Worm (Caenorhabditis elegans) whole organism, young adult: ENCODE measurements around the gene C03E10.3.

Experiments
- B0019.2 ChIP-seq: fragments of 200-800 bp; sonication (Bioruptor generic); conservative IDR thresholded peaks from 2 replicates; pipeline ENCODE4 v1.3.6; 2022; ENCODE audit warnings: missing genetic modification reagents, missing genetic modification characterization, missing compliant biosample characterization
- B0261.1 ChIP-seq: sonication (generic microtip); optimal IDR thresholded peaks from 2 replicates; lab custom pipeline; 2016; ENCODE audit warnings: mild to moderate bottlenecking, missing genetic modification characterization, moderate library complexity, missing compliant biosample characterization
- C17E4.6 ChIP-seq: fragments of 200-800 bp; sonication (Bioruptor generic); IDR thresholded peaks from 2 replicates; pipeline ENCODE4 v1.3.6; 2022; ENCODE audit warnings: missing genetic modification reagents, missing genetic modification characterization, missing compliant biosample characterization
- F10E7.11 ChIP-seq: sonication (generic microtip); optimal IDR thresholded peaks from 2 replicates; lab custom pipeline; 2017; ENCODE audit warnings: mild to moderate bottlenecking, missing genetic modification characterization, moderate library complexity, missing compliant biosample characterization
- F37B4.10 ChIP-seq: fragments of 200-800 bp; sonication (Bioruptor generic); IDR thresholded peaks from 2 replicates; pipeline ENCODE4 v1.3.6; 2022; ENCODE audit warnings: missing genetic modification characterization, missing compliant biosample characterization
- F57C9.4 ChIP-seq: sonication (generic microtip); optimal IDR thresholded peaks from 2 replicates; lab custom pipeline; 2017; ENCODE audit warnings: mild to moderate bottlenecking, missing genetic modification characterization, missing compliant biosample characterization
- K11D2.4 ChIP-seq: fragments of 200-800 bp; sonication (Bioruptor generic); IDR thresholded peaks from 2 replicates; pipeline ENCODE4 v1.3.6; 2022; ENCODE audit warnings: missing genetic modification reagents, missing genetic modification characterization, missing compliant biosample characterization
- Y95B8A.8 ChIP-seq: fragments of 200-800 bp; sonication (Bioruptor generic); IDR thresholded peaks from 2 replicates; pipeline ENCODE4 v1.3.6; 2022; ENCODE audit warnings: missing genetic modification reagents, missing genetic modification characterization, missing compliant biosample characterization
- ZK185.1 ChIP-seq: sonication (generic microtip); optimal IDR thresholded peaks from 2 replicates; lab custom pipeline; 2016; ENCODE audit warnings: mild to moderate bottlenecking, missing genetic modification characterization, missing compliant biosample characterization; ENCODE audit not compliant: poor library complexity, severe bottlenecking
- attf-3 ChIP-seq: fragments of 200-800 bp; sonication (Bioruptor generic); conservative IDR thresholded peaks from 2 replicates; pipeline ENCODE4 v1.3.6; 2022; ENCODE audit warnings: missing genetic modification reagents, missing genetic modification characterization, missing compliant biosample characterization
- attf-6 ChIP-seq: fragments of 200-800 bp; sonication (Bioruptor generic); IDR thresholded peaks from 2 replicates; pipeline ENCODE4 v1.3.6; 2022; ENCODE audit warnings: missing genetic modification reagents, missing genetic modification characterization, missing compliant biosample characterization
- ccch-3 ChIP-seq: fragments of 200-800 bp; sonication (Bioruptor generic); optimal IDR thresholded peaks from 2 replicates; lab custom pipeline; 2018; ENCODE audit warnings: mild to moderate bottlenecking, missing genetic modification characterization, missing compliant biosample characterization
- ceh-100 ChIP-seq: fragments of 200-800 bp; sonication (Bioruptor generic); IDR thresholded peaks from 2 replicates; pipeline ENCODE4 v1.3.6; 2022; ENCODE audit warnings: missing genetic modification reagents, missing genetic modification characterization, missing compliant biosample characterization
- ceh-27 ChIP-seq: fragments of 200-800 bp; sonication (Bioruptor generic); optimal IDR thresholded peaks from 2 replicates; lab custom pipeline; 2018; ENCODE audit warnings: mild to moderate bottlenecking, missing genetic modification characterization, moderate library complexity, missing compliant biosample characterization
- ceh-58 ChIP-seq: fragments of 200-800 bp; sonication (Bioruptor generic); IDR thresholded peaks from 2 replicates; pipeline ENCODE4 v1.3.6; 2022; ENCODE audit warnings: missing genetic modification characterization, missing compliant biosample characterization
- chd-7 ChIP-seq: sonication (generic microtip); optimal IDR thresholded peaks from 2 replicates; lab custom pipeline; 2016; ENCODE audit warnings: mild to moderate bottlenecking, missing genetic modification characterization, moderate library complexity, missing compliant biosample characterization
- dox-1 ChIP-seq: fragments of 200-800 bp; sonication (Bioruptor generic); IDR thresholded peaks from 2 replicates; pipeline ENCODE4 v1.3.6; 2022; ENCODE audit warnings: missing genetic modification reagents, missing genetic modification characterization, missing compliant biosample characterization
- egl-44 ChIP-seq: fragments of 200-800 bp; sonication (Bioruptor generic); IDR thresholded peaks from 2 replicates; pipeline ENCODE4 v1.3.6; 2022; ENCODE audit warnings: missing genetic modification reagents, missing genetic modification characterization, missing compliant biosample characterization
- fkh-3 ChIP-seq: sonication (generic microtip); optimal IDR thresholded peaks from 2 replicates; lab custom pipeline; 2016; ENCODE audit warnings: mild to moderate bottlenecking, missing genetic modification characterization, missing compliant biosample characterization
- gei-17 ChIP-seq: fragments of 200-800 bp; sonication (Bioruptor generic); optimal IDR thresholded peaks from 2 replicates; lab custom pipeline; 2018; ENCODE audit warnings: mild to moderate bottlenecking, missing genetic modification characterization, missing compliant biosample characterization
- him-1 ChIP-seq: sonication (generic microtip); optimal IDR thresholded peaks from 2 replicates; lab custom pipeline; 2016; ENCODE audit warnings: missing genotype, missing genetic modification reagents, missing genetic modification characterization, missing compliant biosample characterization
- lag-1 ChIP-seq: fragments of 200-800 bp; sonication (Bioruptor generic); IDR thresholded peaks from 2 replicates; pipeline ENCODE4 v1.3.6; 2022; ENCODE audit warnings: missing genetic modification reagents, missing genetic modification characterization, missing compliant biosample characterization
- lin-35 ChIP-seq, 3 experiments: fragments of 150-350 bp in 2 of 3; sonication (generic microtip) in 1 of 3; optimal IDR thresholded peaks; 2 replicates each; lab custom pipeline; 2014 to 2018; ENCODE audit warnings: missing biosample characterization in 3 of 3, missing genetic modification characterization in 3 of 3, missing genetic modification reagents in 3 of 3
- lin-40 ChIP-seq: sonication (generic microtip); optimal IDR thresholded peaks from 2 replicates; lab custom pipeline; 2016; ENCODE audit warnings: missing genetic modification characterization, mild to moderate bottlenecking, missing compliant biosample characterization, missing genotype, missing genetic modification reagents
- lin-54 ChIP-seq: fragments of 200-800 bp; sonication (Bioruptor generic); optimal IDR thresholded peaks from 2 replicates; lab custom pipeline; 2018; ENCODE audit warnings: mild to moderate bottlenecking, missing genetic modification characterization, missing compliant biosample characterization
- madf-3 ChIP-seq: fragments of 200-800 bp; sonication (Bioruptor generic); IDR thresholded peaks from 2 replicates; pipeline ENCODE4 v1.3.6; 2022; ENCODE audit warnings: missing genetic modification reagents, missing genetic modification characterization, missing compliant biosample characterization
- mcd-1 ChIP-seq: fragments of 200-800 bp; sonication (Bioruptor generic); IDR thresholded peaks from 2 replicates; pipeline ENCODE4 v1.3.6; 2022; ENCODE audit warnings: missing genetic modification reagents, missing genetic modification characterization, missing compliant biosample characterization
- mes-4 ChIP-seq: sonication (generic microtip); optimal IDR thresholded peaks from 2 replicates; lab custom pipeline; 2016; ENCODE audit warnings: missing genotype, missing genetic modification characterization, missing compliant biosample characterization
- nfyb-1 ChIP-seq: fragments of 200-800 bp; sonication (Bioruptor generic); IDR thresholded peaks from 2 replicates; pipeline ENCODE4 v1.3.6; 2022; ENCODE audit warnings: missing genetic modification reagents, missing genetic modification characterization, missing compliant biosample characterization
- nhr-27 ChIP-seq: fragments of 200-800 bp; sonication (Bioruptor generic); optimal IDR thresholded peaks from 2 replicates; lab custom pipeline; 2018; ENCODE audit warnings: mild to moderate bottlenecking, missing genetic modification characterization, moderate library complexity, missing compliant biosample characterization
- nhr-80 ChIP-seq: sonication (generic microtip); optimal IDR thresholded peaks from 2 replicates; lab custom pipeline; 2016; ENCODE audit warnings: missing genetic modification characterization, missing compliant biosample characterization
- nhr-90 ChIP-seq: sonication (generic microtip); optimal IDR thresholded peaks from 2 replicates; lab custom pipeline; 2016; ENCODE audit warnings: missing genotype, mild to moderate bottlenecking, missing genetic modification characterization, missing compliant biosample characterization
- rec-8 ChIP-seq, 2 experiments: sonication (generic microtip); optimal IDR thresholded peaks; 2 replicates each; lab custom pipeline; 2016; ENCODE audit warnings: mild to moderate bottlenecking in 2 of 2, missing genetic modification characterization in 2 of 2, missing genetic modification reagents in 2 of 2, missing genotype in 2 of 2, missing biosample characterization in 1 of 2, missing compliant biosample characterization in 1 of 2, moderate library complexity in 1 of 2
- sea-2 ChIP-seq: fragments of 200-800 bp; sonication (Bioruptor generic); IDR thresholded peaks from 2 replicates; pipeline ENCODE4 v1.3.6; 2022; ENCODE audit warnings: missing genetic modification characterization, missing compliant biosample characterization
- snpc-1.3 ChIP-seq: sonication (generic microtip); optimal IDR thresholded peaks from 2 replicates; lab custom pipeline; 2017; ENCODE audit warnings: missing genetic modification characterization, mild to moderate bottlenecking, missing compliant biosample characterization, antibody characterized with exemption, moderate library complexity, missing genotype, missing genetic modification reagents; ENCODE audit not compliant: insufficient read depth
- tbx-9 ChIP-seq: sonication (generic microtip); optimal IDR thresholded peaks from 2 replicates; lab custom pipeline; 2016; ENCODE audit warnings: borderline replicate concordance, missing genetic modification characterization, inconsistent platforms, missing compliant biosample characterization
- xnd-1 ChIP-seq: sonication (generic microtip); optimal IDR thresholded peaks from 2 replicates; lab custom pipeline; 2016; ENCODE audit warnings: missing genotype, missing genetic modification reagents, missing genetic modification characterization, missing compliant biosample characterization
- zfh-2 ChIP-seq: fragments of 200-800 bp; sonication (Bioruptor generic); conservative IDR thresholded peaks from 2 replicates; pipeline ENCODE4 v1.3.6; 2022; ENCODE audit warnings: missing genetic modification reagents, missing genetic modification characterization, missing compliant biosample characterization
- ztf-18 ChIP-seq: sonication (generic microtip); optimal IDR thresholded peaks from 2 replicates; lab custom pipeline; 2016; ENCODE audit warnings: missing genotype, mild to moderate bottlenecking, missing genetic modification characterization, missing compliant biosample characterization
- ztf-22 ChIP-seq: fragments of 200-800 bp; sonication (Bioruptor generic); optimal IDR thresholded peaks from 2 replicates; lab custom pipeline; 2018; ENCODE audit warnings: mild to moderate bottlenecking, missing genetic modification characterization, moderate library complexity, missing compliant biosample characterization
- ztf-26 ChIP-seq: sonication (generic microtip); optimal IDR thresholded peaks from 2 replicates; lab custom pipeline; 2017; ENCODE audit warnings: missing genetic modification characterization, missing compliant biosample characterization
- ztf-28 ChIP-seq: fragments of 200-800 bp; sonication (Bioruptor generic); IDR thresholded peaks from 2 replicates; pipeline ENCODE4 v1.3.6; 2022; ENCODE audit warnings: missing genetic modification reagents, missing genetic modification characterization, missing compliant biosample characterization

Gene C03E10.3

DNA sequence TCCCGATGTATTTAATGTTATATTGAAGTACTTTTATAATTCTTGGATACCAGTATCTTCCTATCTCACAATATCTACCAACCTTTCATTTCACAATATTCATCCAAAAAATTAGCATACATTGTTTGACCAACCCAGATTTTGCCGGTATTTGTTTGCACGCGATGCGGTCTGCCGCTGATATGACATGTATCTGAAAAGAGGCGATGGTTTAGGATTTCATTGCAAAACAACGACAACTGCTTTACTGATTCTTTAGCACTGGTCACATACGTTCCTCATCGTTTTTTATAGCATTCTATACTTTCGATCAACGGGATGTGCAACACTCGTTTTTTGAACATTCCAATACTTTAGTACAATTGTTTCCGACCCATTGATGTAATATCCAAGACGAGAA is 38.4 kb upstream of the C03E10.3 start, which contains the start of gene mam-4 (continued):
- TF ChIP-seq nhr-27 (tag; lab: Kevin White, UChicago) (no peak), dox-1 (GFP tag; lab: Robert Waterston, UW) (no peak), him-1 (tag; lab: Kevin White, UChicago) (no peak), F37B4.10 (GFP tag; lab: Robert Waterston, UW) (no peak), attf-6 (GFP tag; lab: Robert Waterston, UW) (no peak), Y95B8A.8 (GFP tag; lab: Robert Waterston, UW) (no peak), lag-1 (GFP tag; lab: Robert Waterston, UW) (no peak), ceh-27 (GFP tag; lab: Kevin White, UChicago) (no peak)

DNA sequence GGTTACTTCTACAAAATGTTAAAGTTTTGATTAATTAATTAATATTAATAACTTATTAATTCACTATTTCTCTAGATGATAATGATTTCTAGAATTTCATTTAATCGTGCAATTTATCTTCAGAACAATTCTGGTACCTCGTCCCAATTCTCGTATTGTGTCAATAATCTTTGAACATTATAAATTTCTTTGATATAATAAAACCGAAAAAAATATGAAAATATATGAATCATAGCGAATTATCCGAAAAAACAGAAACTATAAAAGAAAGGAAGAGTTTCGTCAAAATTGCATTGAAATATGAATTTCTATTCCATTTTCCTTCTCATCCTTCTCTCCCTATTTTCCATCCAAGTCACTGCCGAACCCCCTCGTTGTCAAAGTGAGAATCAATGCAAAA is 35.5 kb upstream of the C03E10.3 start, which contains the start of gene T19B10.12:
T19B10.12 (plus strand) TSS at position 301 of the 400 bp plus-strand sequence.
- TF ChIP-seq ztf-22 (GFP tag; lab: Kevin White, UChicago) (no peak), dox-1 (GFP tag; lab: Robert Waterston, UW) (no peak), Y95B8A.8 (GFP tag; lab: Robert Waterston, UW) (no peak), mcd-1 (GFP tag; lab: Robert Waterston, UW) (no peak), snpc-1.3 (tag; lab: Kevin White, UChicago) (no peak), K11D2.4 (GFP tag; lab: Robert Waterston, UW) (no peak), F10E7.11 (tag; lab: Kevin White, UChicago) (no peak), F57C9.4 (tag; lab: Kevin White, UChicago) (no peak), mes-4 (tag; lab: Kevin White, UChicago) (no peak), attf-3 (GFP tag; lab: Robert Waterston, UW) (no peak), ztf-18 (tag; lab: Kevin White, UChicago) (no peak), lin-35 (GFP tag; optimal IDR thresholded peaks at IDR 0.05; lab: Kevin White, UChicago) (no peak), ztf-26 (tag; lab: Kevin White, UChicago) (no peak), ceh-100 (GFP tag; lab: Robert Waterston, UW) (no peak), B0019.2 (GFP tag; lab: Robert Waterston, UW) (no peak)

ce11 chrV:11251798-11252197 is 34.4 kb upstream of the C03E10.3 start:
- TF ChIP-seq zfh-2 (GFP tag; lab: Robert Waterston, UW) (no peak), fkh-3 (tag; lab: Kevin White, UChicago) (no peak), egl-44 (GFP tag; lab: Robert Waterston, UW) (no peak), B0261.1 (tag; lab: Kevin White, UChicago) (no peak), rec-8 (tag; optimal IDR thresholded peaks at IDR 0.05; lab: Kevin White, UChicago) (no peak), ztf-28 (GFP tag; lab: Robert Waterston, UW) (no peak), ztf-22 (GFP tag; lab: Kevin White, UChicago) (no peak), lin-40 (tag; lab: Kevin White, UChicago) (no peak), ZK185.1 (no peak), sea-2 (GFP tag; lab: Robert Waterston, UW) (no peak), K11D2.4 (GFP tag; lab: Robert Waterston, UW) (no peak), him-1 (tag; lab: Kevin White, UChicago) (no peak), nfyb-1 (GFP tag; lab: Robert Waterston, UW) (no peak), ztf-26 (tag; lab: Kevin White, UChicago) (no peak)

DNA sequence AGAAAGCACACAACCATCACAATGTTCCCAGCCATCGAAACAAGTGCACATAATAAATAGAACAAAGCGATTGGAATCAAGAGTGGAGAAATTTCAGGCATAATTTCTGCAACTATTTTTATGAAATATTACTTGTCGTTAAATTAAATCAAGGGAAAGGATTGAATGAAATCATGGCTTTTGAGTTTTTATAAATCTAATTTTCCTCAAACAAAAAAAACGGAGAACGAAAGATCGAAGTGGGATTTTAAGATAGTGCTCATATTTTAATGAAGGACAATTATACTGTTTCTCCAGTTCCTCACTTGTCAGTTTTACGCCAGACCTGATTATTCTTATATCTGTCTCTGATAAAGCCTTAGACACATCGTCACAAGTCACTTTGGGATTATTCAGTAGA is 33.8 kb upstream of the C03E10.3 start, which contains the start of gene srsx-33:
srsx-33 (minus strand) TSS at position 101 of the 400 bp plus-strand sequence.
- no peak for TF ChIP-seq ccch-3 (GFP tag; lab: Kevin White, UChicago)
- no peak for TF ChIP-seq xnd-1 (tag; lab: Kevin White, UChicago)
- TF ChIP-seq nhr-80, result no peak
- TF ChIP-seq F10E7.11 (tag; lab: Kevin White, UChicago), result no peak
- no peak for TF ChIP-seq madf-3 (GFP tag; lab: Robert Waterston, UW)
- no peak for TF ChIP-seq chd-7 (tag; lab: Kevin White, UChicago)
- no peak for TF ChIP-seq lin-54 (GFP tag; lab: Kevin White, UChicago)
- TF ChIP-seq C17E4.6 (GFP tag; lab: Robert Waterston, UW), result no peak
- no peak for TF ChIP-seq tbx-9 (tag; lab: Kevin White, UChicago)
- no peak for TF ChIP-seq dox-1 (GFP tag; lab: Robert Waterston, UW)
- no peak for TF ChIP-seq ceh-58 (GFP tag; lab: Robert Waterston, UW)
- TF ChIP-seq nhr-90 (tag; lab: Kevin White, UChicago), result no peak
- no peak for TF ChIP-seq gei-17 (GFP tag; lab: Kevin White, UChicago)
